Fruit fly (Drosophila melanogaster): ENCODE measurements around the gene Hayan.

Hayan gene

DNA sequence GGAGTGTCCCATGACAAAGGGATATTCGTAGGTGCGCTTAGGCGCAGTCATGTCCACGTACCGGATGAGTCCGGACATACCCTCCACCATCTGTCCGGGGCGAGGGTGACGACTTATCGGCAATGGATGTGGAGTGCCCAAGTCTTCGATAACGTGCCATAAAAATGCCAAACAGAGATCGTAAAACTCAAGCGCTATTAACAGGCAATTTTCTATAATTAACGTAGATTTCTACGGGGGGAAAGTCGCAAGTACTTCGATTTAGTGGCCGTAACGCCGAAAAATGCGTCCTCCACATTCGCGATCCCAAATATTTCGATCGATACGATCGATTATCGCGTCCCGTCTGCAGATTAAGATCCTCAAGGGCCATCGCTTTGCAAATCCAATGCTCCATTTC is 25.9 kb upstream of the Hayan start:
- TF ChIP-seq CG8478 (optimal IDR thresholded peaks at IDR 0.05) (no peak), CTCF (optimal IDR thresholded peaks at IDR 0.05) (no peak)

DNA sequence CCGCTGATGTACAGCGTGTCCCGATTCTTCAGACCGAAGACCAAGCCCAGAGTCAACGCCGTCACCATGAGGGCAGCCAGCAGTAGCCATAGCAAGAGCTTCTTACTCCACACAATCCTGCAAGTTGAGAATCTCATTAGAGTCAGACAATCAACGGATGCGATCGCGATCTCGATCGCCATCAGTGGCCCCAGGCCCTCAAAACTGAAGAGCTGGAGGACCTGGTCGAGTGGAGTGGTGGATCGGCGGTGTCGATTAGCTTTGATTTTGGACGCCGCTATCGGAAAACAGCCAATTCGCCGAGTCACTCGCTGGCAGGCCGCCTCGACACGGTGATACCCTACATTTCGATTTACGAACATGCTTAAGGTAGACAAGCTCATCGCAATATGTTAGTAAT is 25.0 kb upstream of the Hayan start:
- TF ChIP-seq CG8478 (optimal IDR thresholded peaks at IDR 0.05) (no peak), CTCF (optimal IDR thresholded peaks at IDR 0.05) (no peak)

DNA sequence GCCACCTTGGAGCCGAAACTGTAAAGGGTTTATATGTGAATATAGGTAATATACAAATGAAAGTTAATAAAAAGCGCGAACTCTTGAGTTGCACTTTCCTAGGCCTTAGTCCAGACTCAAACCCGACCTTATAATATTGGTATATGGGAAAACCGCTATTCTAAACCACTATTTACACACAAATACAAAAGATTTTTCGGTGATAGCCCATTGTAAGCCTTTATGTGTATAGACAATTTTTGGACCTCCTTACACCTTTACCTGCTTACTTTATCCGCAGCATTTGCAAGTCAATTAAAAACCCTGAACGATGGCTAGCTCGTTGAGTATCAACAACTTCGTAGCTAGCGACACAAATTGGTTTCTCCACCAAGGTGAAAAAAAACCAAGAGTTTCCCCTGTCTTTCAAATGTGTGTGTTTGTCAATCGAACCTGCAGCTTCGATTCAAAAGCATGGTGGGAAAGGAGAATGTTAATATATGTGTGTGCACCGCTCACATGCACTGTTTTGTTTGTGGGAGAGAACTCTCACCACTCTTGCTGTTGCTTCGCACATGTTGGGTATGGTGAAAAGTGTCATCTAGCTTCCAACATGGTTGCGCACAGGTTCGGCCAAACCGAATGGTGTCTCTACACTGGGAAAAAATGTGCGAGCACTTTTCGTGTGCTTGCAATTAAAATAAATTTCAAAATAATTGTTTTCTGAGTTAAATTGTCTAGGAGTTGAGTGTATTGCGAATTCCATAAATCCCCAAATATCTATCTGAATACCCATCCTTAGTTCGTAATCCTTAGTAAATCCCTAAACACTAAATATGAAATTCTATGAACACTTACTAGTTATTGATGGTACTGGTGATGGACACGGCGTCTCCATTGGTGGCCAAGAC is 23.3 kb upstream of the Hayan start:
- no peak for TF ChIP-seq CG8478 (optimal IDR thresholded peaks at IDR 0.05)
- TF ChIP-seq CTCF (optimal IDR thresholded peaks at IDR 0.05): no peak

DNA sequence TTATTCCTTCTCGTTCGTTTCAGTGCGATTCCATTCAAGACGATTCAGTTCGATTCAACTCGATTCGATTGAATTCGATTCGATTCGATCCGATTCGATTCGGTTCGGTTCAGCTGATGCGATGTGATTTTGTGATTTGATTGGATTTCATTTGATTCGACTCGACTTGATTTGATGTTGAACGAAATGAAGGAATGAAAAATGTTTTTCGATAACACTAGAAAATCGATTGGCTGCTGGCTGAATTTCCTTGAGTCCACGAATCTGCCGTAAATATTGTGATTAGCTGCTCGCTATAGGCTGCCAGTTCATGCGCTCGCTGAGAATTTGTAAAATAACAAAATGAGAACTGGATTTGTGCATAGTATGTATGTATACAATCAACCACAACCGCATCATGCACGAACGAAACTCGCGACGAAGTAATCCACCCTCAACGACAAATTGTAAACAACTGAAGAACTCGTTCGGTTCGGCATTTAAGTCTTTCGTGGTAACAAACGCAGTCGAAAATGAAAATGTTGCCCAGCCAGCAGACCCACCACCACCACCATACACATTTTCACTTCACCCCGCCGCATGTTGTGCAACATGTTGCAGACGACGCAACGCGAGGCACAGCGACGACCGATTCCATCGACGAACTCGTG is 21.5 kb upstream of the Hayan start, which contains the start of gene Wnt5:
TSS of gene Wnt5 (minus strand) at position 458 of the 650 bp plus-strand sequence.
- no peak for TF ChIP-seq CG8478 (optimal IDR thresholded peaks at IDR 0.05)
- no peak for TF ChIP-seq CTCF (optimal IDR thresholded peaks at IDR 0.05)

DNA sequence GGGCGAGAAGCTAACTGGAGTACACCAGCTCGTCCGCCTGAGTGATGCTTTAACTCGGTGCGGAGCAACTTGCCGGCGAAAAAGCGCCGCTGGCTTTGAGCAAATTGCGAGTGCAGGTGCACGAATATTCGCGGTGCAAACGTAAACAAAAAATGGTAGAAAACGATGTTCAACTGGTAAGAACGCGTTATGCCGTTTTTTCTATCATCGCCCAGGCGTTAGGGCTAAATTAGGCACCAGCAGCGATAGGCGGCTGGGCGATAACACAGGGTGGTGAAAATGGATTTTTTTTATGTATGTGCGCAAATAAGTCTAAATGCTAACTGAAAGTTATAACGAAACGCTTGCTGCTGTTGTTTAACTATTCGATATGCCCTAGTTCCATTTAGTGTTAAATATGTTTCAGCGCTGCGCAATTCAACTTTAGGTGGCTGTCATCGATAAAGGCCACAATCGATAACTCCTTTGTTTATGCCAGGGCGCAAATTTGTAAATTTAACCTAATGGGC is 16.2 kb upstream of the Hayan start, which contains the start of the genes Pgant7 and Xrcc2:
TSS of gene Pgant7 (minus strand) at position 308 of the 509 bp plus-strand sequence.
TSS of gene Xrcc2 (plus strand) at position 449 of the 509 bp plus-strand sequence.
- no peak for TF ChIP-seq CTCF (optimal IDR thresholded peaks at IDR 0.05)
- no peak for TF ChIP-seq CG8478 (optimal IDR thresholded peaks at IDR 0.05)

DNA sequence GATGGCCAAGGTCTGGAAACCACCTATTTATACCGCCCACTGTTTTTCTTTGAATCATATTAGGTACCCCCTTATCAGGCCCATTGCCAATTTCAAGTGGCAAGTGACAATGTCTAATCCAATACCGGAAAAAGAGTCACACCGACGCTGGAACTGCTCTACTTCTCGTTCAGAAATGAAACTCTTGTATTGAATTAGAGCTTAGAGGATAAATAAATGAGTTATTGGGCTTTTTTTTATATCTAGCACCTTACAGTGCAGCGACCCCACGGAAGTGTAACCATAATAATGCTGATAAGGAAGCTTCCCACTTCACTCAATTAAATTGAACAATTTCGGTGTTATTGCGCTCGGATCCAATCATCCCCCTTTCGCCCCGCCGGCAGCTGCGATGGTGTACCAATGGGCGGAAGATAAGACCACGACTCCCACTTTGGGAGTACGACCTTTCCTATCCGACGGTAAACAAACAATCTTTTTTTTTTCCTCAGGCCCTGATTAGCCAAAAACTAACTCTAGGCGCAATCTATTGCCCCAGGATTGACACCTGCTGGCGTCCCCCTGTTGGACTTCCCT is 10.7 kb upstream of the Hayan start, which contains the start of gene CG15043:
TSS of gene CG15043 (minus strand) at position 4 of the 576 bp plus-strand sequence.
- TF ChIP-seq CTCF (optimal IDR thresholded peaks at IDR 0.05) (no peak), CG8478 (optimal IDR thresholded peaks at IDR 0.05) (no peak)

DNA sequence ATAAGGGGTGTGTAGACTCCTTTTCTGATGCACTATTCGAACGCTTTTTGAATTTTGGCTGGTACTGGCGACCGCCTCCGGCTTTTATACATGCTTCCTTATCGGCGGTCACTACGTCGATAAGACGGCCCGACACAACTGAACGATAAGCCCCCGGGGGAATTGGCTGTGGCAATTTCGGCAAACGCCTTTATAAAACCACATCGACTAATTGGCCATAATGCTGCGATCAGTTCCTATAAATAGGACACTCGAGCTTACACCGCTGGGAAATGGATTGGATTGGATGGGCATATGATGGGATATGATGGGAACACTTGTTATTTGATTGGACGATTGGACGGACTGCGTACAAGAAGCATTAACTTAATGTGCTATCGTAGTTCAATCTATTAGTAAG is 8.4 kb upstream of the Hayan start, which contains the start of gene CG15044:
TSS of gene CG15044 (minus strand) at position 66 of the 400 bp plus-strand sequence.
- TF ChIP-seq CG8478 (optimal IDR thresholded peaks at IDR 0.05) (no peak), CTCF (optimal IDR thresholded peaks at IDR 0.05) (no peak)

DNA sequence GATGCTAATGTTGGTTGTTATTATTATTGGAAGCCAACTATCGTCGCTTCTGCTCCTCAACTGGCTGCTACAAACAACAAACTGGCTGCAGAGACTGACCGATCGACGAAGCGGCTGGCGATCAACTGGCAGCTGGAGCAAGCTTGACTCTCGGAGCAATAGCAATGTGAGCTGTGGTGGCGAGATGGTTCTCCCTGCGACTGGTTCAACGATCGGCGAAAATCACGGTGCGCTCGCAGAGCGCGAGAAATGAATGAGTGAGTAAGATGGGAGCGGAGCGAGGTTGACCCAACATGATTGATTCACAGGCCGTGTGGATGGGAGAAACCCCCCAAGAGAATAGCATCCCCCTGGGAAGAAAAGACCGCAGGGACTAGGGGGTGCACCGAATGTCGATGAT is 5.9 kb upstream of the Hayan start, which contains the start of gene CG15046:
TSS of gene CG15046 (minus strand) at position 112 of the 400 bp plus-strand sequence.
- TF ChIP-seq CG8478 (optimal IDR thresholded peaks at IDR 0.05) (no peak), CTCF (optimal IDR thresholded peaks at IDR 0.05) (no peak)

DNA sequence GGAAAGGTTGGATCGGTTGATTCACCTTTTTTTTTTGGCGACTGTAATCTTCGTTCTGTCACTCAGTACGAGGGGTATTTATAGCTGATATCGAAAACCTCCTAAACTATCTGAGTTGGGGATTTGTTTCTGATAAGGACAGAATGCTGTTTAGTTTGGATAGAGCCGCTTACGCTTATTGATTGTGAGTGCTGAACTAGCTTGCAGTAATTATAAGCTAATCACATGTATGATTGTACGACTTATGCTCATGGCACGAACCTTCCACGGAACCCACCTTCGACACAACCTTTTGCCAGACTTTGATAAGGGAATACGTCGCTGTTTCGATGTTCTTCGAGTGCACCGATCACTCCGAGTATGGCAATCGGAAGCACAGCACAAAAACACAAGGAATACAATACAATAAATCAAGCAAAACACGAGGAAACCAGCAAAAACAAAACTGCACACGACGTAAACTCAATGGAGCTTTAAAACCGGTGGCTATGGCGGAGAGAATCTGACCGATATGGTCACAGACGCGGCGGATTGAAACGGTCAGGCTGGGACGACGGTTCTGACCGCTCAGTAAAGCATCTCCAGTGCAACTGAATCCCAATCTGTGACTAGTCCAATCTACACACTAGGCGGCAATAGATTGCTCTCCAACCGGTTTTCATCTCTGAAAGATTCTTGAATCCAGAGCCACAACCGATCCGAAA is 2.9 kb upstream of the Hayan start, which contains the start of gene psh:
TSS of gene psh (minus strand) at position 566 of the 704 bp plus-strand sequence.
- TF ChIP-seq CTCF (optimal IDR thresholded peaks at IDR 0.05): no peak
- TF ChIP-seq CG8478 (optimal IDR thresholded peaks at IDR 0.05): no peak

DNA sequence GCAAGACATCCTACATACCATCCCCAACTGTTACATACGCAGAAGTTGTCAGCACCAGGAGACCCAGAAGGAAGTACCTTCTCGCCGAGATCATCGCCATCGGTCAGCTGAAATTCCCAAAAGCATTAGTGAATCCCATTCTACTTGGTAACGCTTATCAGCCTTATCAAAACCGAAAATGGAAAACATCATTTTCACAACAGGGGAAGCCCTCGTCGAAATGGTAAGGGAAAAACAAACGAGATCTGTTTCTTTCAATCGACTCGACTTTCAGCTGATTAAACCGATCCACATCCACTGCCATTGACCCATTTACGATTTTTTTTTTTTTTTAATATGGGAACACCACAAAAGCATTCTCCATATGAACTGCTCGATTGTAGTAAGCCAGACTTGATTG is 1.0 kb downstream of the Hayan start:
- TF ChIP-seq CG8478 (optimal IDR thresholded peaks at IDR 0.05) (no peak), CTCF (optimal IDR thresholded peaks at IDR 0.05) (no peak)

DNA sequence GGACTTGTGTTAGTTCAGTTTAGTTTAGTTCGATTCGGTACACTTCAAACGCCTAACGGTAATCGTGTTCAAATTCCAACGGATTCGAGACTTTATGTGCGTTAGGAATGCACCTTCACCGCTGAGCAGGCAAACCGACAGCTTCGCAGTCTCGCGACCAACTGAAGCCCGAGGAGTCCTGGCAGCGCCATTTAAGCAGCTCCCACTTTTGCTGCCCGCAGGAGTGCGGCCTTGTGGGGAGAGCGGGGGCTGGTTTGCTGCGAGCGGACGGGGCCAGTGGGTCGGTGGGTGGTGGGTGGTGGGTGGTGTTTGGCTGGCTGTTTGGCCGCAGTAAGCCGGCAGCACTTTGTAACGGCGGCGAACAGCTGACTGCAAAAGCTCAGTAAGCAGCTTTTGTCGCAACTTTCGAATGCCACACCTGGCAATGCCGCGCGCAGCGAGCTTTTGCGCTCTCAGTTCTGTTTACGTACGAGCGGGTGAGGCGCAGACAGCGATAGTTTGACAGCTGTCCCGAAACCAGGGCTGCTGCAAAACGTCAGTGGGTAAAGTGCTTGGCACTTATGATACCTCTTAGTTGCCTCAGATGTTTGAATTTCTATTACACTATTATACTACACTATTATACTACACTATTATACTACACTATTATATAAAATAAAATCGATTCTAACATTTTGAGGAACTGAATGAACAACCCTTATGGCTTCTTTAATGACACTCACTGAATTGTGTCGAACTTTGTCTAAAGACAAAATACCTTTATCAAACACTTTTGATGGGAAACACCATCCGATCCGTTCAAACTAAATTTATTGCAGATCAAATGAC is 4.1 kb downstream of the Hayan start, which contains the start of gene CG32547:
TSS of gene CG32547 (minus strand) at position 181 of the 828 bp plus-strand sequence.
- TF ChIP-seq CG8478 (optimal IDR thresholded peaks at IDR 0.05) (no peak), CTCF (optimal IDR thresholded peaks at IDR 0.05) (no peak)

DNA sequence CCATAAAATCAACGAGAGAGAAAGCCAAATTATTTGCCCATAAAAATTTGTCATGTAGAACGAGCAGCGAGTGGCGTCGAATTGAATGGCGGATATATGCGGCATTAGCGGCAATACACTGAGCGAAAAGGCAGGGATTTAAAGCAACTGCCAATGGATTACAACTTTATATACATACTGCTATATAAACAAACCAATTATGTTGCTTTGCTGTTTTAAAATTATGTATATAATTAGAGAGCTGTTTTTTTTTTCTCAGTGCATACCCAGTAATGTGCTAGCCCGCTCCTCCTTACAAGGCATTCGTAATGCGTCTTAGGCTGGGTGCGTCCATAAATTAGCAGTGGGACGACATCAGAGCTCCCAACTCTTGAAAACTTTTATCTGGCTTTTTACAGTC is 15.7 kb downstream of the Hayan start:
- TF ChIP-seq CG8478 (optimal IDR thresholded peaks at IDR 0.05) (no peak), CTCF (optimal IDR thresholded peaks at IDR 0.05) (no peak)

DNA sequence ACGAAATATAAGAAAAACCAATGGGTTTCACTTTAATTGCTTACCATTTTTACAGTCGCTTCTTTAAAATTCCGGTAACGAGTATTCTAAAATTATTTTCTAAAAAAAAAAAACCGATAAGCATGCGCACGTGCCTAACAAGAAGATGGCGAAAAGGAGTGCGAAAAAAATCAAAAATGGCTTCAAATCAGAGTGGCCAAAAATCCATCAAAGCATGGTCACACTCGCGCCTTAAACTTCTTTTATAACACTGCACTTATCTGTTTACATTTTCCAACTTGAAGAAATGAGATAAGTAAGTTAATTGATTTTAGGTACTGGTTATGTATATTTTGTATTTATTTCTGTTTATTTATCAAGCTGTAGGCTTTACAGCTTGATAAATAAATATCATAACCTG is 23.3 kb downstream of the Hayan start, which contains the start of gene CG43843:
TSS of gene CG43843 (minus strand) at position 101 of the 400 bp plus-strand sequence.
- TF ChIP-seq CG8478 (optimal IDR thresholded peaks at IDR 0.05): no peak
- TF ChIP-seq CTCF (optimal IDR thresholded peaks at IDR 0.05): no peak
